ENCODE assay signal across 2 worm cellular contexts in genomic region chrX:2328873-2329272, ce11.
A peak's percentile ranks its signal among the peaks of the same experiment; 100 is the strongest.
TF ChIP-seq lines count a peak whose summit lies in the region.

No protein-coding gene starts in this region.

TF ChIP-seq in whole organism, L1 larva, 84 proteins besides CTCF, POLR2A, EP300 and RAD21 (continued from another document):
- TF ChIP-seq sptf-1 (tag; optimal IDR thresholded peaks at IDR 0.05; lab: Kevin White, UChicago) (no peak), elt-2 (tag; optimal IDR thresholded peaks at IDR 0.05; lab: Kevin White, UChicago) (peak; percentile 44), C34B4.2 (tag; optimal IDR thresholded peaks at IDR 0.05; lab: Kevin White, UChicago) (no peak), nhr-90 (tag; optimal IDR thresholded peaks at IDR 0.05; lab: Kevin White, UChicago; ENCODE audit: poor library complexity) (peak; percentile 77), ceh-90 (tag; optimal IDR thresholded peaks at IDR 0.05; lab: Kevin White, UChicago) (no peak), nhr-28 (tag; optimal IDR thresholded peaks at IDR 0.05; lab: Kevin White, UChicago) (no peak), unc-30 (tag; optimal IDR thresholded peaks at IDR 0.05; lab: Kevin White, UChicago) (no peak), lin-15B (tag; optimal IDR thresholded peaks at IDR 0.05; lab: Kevin White, UChicago) (no peak), vab-15 (tag; optimal IDR thresholded peaks at IDR 0.05; lab: Kevin White, UChicago) (no peak), pax-3 (tag; optimal IDR thresholded peaks at IDR 0.05; lab: Kevin White, UChicago) (no peak), hlh-17 (GFP tag; optimal IDR thresholded peaks at IDR 0.05; lab: Kevin White, UChicago; ENCODE audit: borderline replicate concordance) (no peak), nhr-11 (tag; optimal IDR thresholded peaks at IDR 0.05; lab: Kevin White, UChicago) (no peak), unc-62 (GFP tag; optimal IDR thresholded peaks at IDR 0.05; lab: Kevin White, UChicago) (no peak), tlp-1 (tag; optimal IDR thresholded peaks at IDR 0.05; lab: Kevin White, UChicago) (no peak), egl-27 (tag; optimal IDR thresholded peaks at IDR 0.05; lab: Kevin White, UChicago) (no peak), efl-1 (optimal IDR thresholded peaks at IDR 0.05; lab: Kevin White, UChicago) (no peak), efl-1 (GFP tag; optimal IDR thresholded peaks at IDR 0.05 in 1 of 2; lab: Kevin White, UChicago) (peak in 1 of 2 experiments; percentile 80), ceh-88 (GFP tag; IDR thresholded peaks at IDR 0.05; lab: Robert Waterston, UW) (no peak), nhr-84 (tag; optimal IDR thresholded peaks at IDR 0.05; lab: Kevin White, UChicago) (no peak), skn-1 (tag; optimal IDR thresholded peaks at IDR 0.05; lab: Kevin White, UChicago) (no peak), mab-9 (GFP tag; IDR thresholded peaks at IDR 0.05; lab: Robert Waterston, UW) (no peak), nhr-71 (tag; optimal IDR thresholded peaks at IDR 0.05; lab: Kevin White, UChicago) (peak; percentile 79), ces-1 (GFP tag; optimal IDR thresholded peaks at IDR 0.05; lab: Kevin White, UChicago) (no peak), lin-14 (GFP tag; optimal IDR thresholded peaks at IDR 0.05; lab: Kevin White, UChicago) (peak; percentile 59), irx-1 (tag; optimal IDR thresholded peaks at IDR 0.05; lab: Kevin White, UChicago) (peak; percentile 10), C04F5.9 (tag; optimal IDR thresholded peaks at IDR 0.05; lab: Kevin White, UChicago) (no peak), egl-13 (tag; optimal IDR thresholded peaks at IDR 0.05; lab: Kevin White, UChicago) (no peak), C16A3.4 (tag; optimal IDR thresholded peaks at IDR 0.05; lab: Kevin White, UChicago) (no peak), fkh-8 (tag; optimal IDR thresholded peaks at IDR 0.05; lab: Kevin White, UChicago) (no peak), mep-1 (tag; optimal IDR thresholded peaks at IDR 0.05; lab: Kevin White, UChicago) (no peak), sox-4 (tag; optimal IDR thresholded peaks at IDR 0.05; lab: Kevin White, UChicago) (no peak), aly-2 (tag; optimal IDR thresholded peaks at IDR 0.05; lab: Kevin White, UChicago) (no peak), ztf-11 (tag; optimal IDR thresholded peaks at IDR 0.05; lab: Kevin White, UChicago) (peak in 1 of 2 experiments; percentile 40), lin-35 (GFP tag; optimal IDR thresholded peaks at IDR 0.05; lab: Kevin White, UChicago) (no peak), F16B12.6 (tag; optimal IDR thresholded peaks at IDR 0.05; lab: Kevin White, UChicago) (no peak), mef-2 (tag; optimal IDR thresholded peaks at IDR 0.05; lab: Kevin White, UChicago) (no peak), pag-3 (tag; optimal IDR thresholded peaks at IDR 0.05; lab: Kevin White, UChicago; ENCODE audit: borderline replicate concordance, insufficient read depth) (no peak), fkh-4 (tag; optimal IDR thresholded peaks at IDR 0.05; lab: Kevin White, UChicago; ENCODE audit: borderline replicate concordance) (no peak), ceh-82 (tag; optimal IDR thresholded peaks at IDR 0.05; lab: Kevin White, UChicago) (no peak), tbx-2 (tag; optimal IDR thresholded peaks at IDR 0.05; lab: Kevin White, UChicago) (peak; percentile 11), nhr-77 (tag; optimal IDR thresholded peaks at IDR 0.05; lab: Kevin White, UChicago) (no peak), fos-1 (tag; optimal IDR thresholded peaks at IDR 0.05; lab: Kevin White, UChicago) (no peak), snpc-4 (tag; optimal IDR thresholded peaks at IDR 0.05; lab: Kevin White, UChicago) (peak; percentile 98), elt-3 (tag; optimal IDR thresholded peaks at IDR 0.05; lab: Kevin White, UChicago) (no peak), jun-1 (tag; optimal IDR thresholded peaks at IDR 0.05; lab: Kevin White, UChicago) (no peak), Y116A8C.19 (tag; optimal IDR thresholded peaks at IDR 0.05; lab: Kevin White, UChicago; ENCODE audit: borderline replicate concordance) (no peak), ztf-4 (tag; optimal IDR thresholded peaks at IDR 0.05; lab: Kevin White, UChicago) (no peak), nhr-76 (tag; optimal IDR thresholded peaks at IDR 0.05; lab: Kevin White, UChicago) (no peak), sup-37 (GFP tag; optimal IDR thresholded peaks at IDR 0.05; lab: Kevin White, UChicago) (no peak), nhr-237 (tag; optimal IDR thresholded peaks at IDR 0.05; lab: Kevin White, UChicago) (no peak), grh-1 (GFP tag; IDR thresholded peaks at IDR 0.05; lab: Robert Waterston, UW) (0 out of 2 replicates have a peak, but pooled peaks have one; percentile 22), unc-130 (tag; optimal IDR thresholded peaks at IDR 0.05; lab: Kevin White, UChicago) (no peak), hpl-2 (GFP tag; optimal IDR thresholded peaks at IDR 0.05; lab: Kevin White, UChicago) (no peak), unc-98 (GFP tag; IDR thresholded peaks at IDR 0.05; lab: Robert Waterston, UW) (no peak), lin-39 (tag; optimal IDR thresholded peaks at IDR 0.05; lab: Kevin White, UChicago) (peak; percentile 27), efl-3 (GFP tag; optimal IDR thresholded peaks at IDR 0.05; lab: Kevin White, UChicago) (no peak), ceh-63 (GFP tag; optimal IDR thresholded peaks at IDR 0.05; lab: Kevin White, UChicago) (no peak), lin-13 (GFP tag; optimal IDR thresholded peaks at IDR 0.05; lab: Kevin White, UChicago) (no peak), nhr-19 (GFP tag; conservative IDR thresholded peaks at IDR 0.05; lab: Robert Waterston, UW) (peak; percentile 75), fkh-10 (GFP tag; optimal IDR thresholded peaks at IDR 0.05; lab: Kevin White, UChicago) (no peak), nhr-12 (tag; optimal IDR thresholded peaks at IDR 0.05; lab: Kevin White, UChicago) (no peak), nhr-47 (tag; optimal IDR thresholded peaks at IDR 0.05; lab: Kevin White, UChicago) (peak; percentile 67), dsc-1 (tag; optimal IDR thresholded peaks at IDR 0.05; lab: Kevin White, UChicago) (no peak), blmp-1 (tag; optimal IDR thresholded peaks at IDR 0.05; lab: Kevin White, UChicago) (no peak), ets-5 (GFP tag; IDR thresholded peaks at IDR 0.05; lab: Robert Waterston, UW) (no peak), isw-1 (GFP tag; IDR thresholded peaks at IDR 0.05; lab: Robert Waterston, UW) (no peak)

TF ChIP-seq in whole organism, L3 larva, 47 proteins besides CTCF, POLR2A, EP300 and RAD21 (continued from another document):
- TF ChIP-seq nhr-67 (tag; optimal IDR thresholded peaks at IDR 0.05; lab: Kevin White, UChicago) (no peak), aly-2 (tag; optimal IDR thresholded peaks at IDR 0.05; lab: Kevin White, UChicago) (no peak), snpc-4 (tag; optimal IDR thresholded peaks at IDR 0.05; lab: Kevin White, UChicago) (peak; percentile 98), hmg-11 (tag; optimal IDR thresholded peaks at IDR 0.05; lab: Kevin White, UChicago) (peak; percentile 9), pha-4 (tag; optimal IDR thresholded peaks at IDR 0.05; lab: Kevin White, UChicago) (peak; percentile 17), egl-27 (tag; optimal IDR thresholded peaks at IDR 0.05; lab: Kevin White, UChicago) (no peak), sea-2 (GFP tag; optimal IDR thresholded peaks at IDR 0.05; lab: Kevin White, UChicago) (no peak), nhr-76 (tag; optimal IDR thresholded peaks at IDR 0.05; lab: Kevin White, UChicago) (no peak), elt-1 (tag; optimal IDR thresholded peaks at IDR 0.05; lab: Kevin White, UChicago) (no peak), tbx-2 (tag; optimal IDR thresholded peaks at IDR 0.05; lab: Kevin White, UChicago) (no peak), skn-1 (tag; optimal IDR thresholded peaks at IDR 0.05; lab: Kevin White, UChicago) (no peak), ztf-11 (tag; optimal IDR thresholded peaks at IDR 0.05; lab: Kevin White, UChicago) (no peak), ceh-82 (tag; optimal IDR thresholded peaks at IDR 0.05; lab: Kevin White, UChicago) (no peak), fos-1 (tag; optimal IDR thresholded peaks at IDR 0.05; lab: Kevin White, UChicago) (no peak), zag-1 (tag; optimal IDR thresholded peaks at IDR 0.05; lab: Kevin White, UChicago) (no peak), unc-62 (GFP tag; optimal IDR thresholded peaks at IDR 0.05; lab: Kevin White, UChicago) (no peak), jun-1 (tag; optimal IDR thresholded peaks at IDR 0.05; lab: Kevin White, UChicago) (no peak), egl-5 (tag; optimal IDR thresholded peaks at IDR 0.05; lab: Kevin White, UChicago) (no peak), pqm-1 (tag; optimal IDR thresholded peaks at IDR 0.05; lab: Kevin White, UChicago) (peak; percentile 30), ceh-28 (tag; optimal IDR thresholded peaks at IDR 0.05; lab: Kevin White, UChicago) (no peak), ZK546.5 (tag; optimal IDR thresholded peaks at IDR 0.05; lab: Kevin White, UChicago) (no peak), ceh-16 (tag; optimal IDR thresholded peaks at IDR 0.05; lab: Kevin White, UChicago) (no peak), nhr-25 (tag; optimal IDR thresholded peaks at IDR 0.05; lab: Kevin White, UChicago) (peak; percentile 6), nhr-237 (tag; optimal IDR thresholded peaks at IDR 0.05; lab: Kevin White, UChicago) (no peak), nhr-11 (tag; optimal IDR thresholded peaks at IDR 0.05; lab: Kevin White, UChicago) (no peak), lsy-12 (tag; optimal IDR thresholded peaks at IDR 0.05; lab: Kevin White, UChicago) (peak; percentile 7), nfya-1 (tag; optimal IDR thresholded peaks at IDR 0.05; lab: Kevin White, UChicago; ENCODE audit: insufficient read depth) (peak; percentile 26)
